Worm (Caenorhabditis elegans) whole organism, L4/young adult: ENCODE measurements around the gene sru-8.

Experiments
- dao-5 ChIP-seq: sonication (generic microtip); optimal IDR thresholded peaks from 2 replicates; lab custom pipeline; 2016; ENCODE audit warnings: missing genotype, missing genetic modification characterization, moderate library complexity, missing compliant biosample characterization
- him-1 ChIP-seq: sonication (generic microtip); optimal IDR thresholded peaks from 2 replicates; lab custom pipeline; 2016; ENCODE audit warnings: missing genotype, missing genetic modification reagents, missing genetic modification characterization, missing compliant biosample characterization

DNA sequence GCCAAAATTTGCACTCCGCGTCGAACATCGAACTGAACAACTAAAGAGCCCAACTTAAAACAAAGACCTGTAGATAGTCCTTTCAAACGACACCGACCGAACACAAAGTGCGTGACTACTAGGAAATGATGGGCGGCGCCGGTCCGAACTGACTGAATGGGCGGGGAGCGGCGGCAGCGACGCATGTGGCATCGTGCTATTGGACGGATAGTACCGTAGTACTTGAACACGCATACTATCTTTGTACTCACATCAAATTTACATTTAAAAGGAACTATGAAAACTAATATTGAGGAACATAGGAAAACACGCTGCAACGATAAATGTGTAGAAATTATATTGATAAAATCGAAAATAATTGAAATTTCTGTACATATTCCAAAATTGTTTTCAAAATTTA, 16.7 kb downstream of the sru-8 start:
- TF ChIP-seq him-1 (tag; lab: Kevin White, UChicago), result no peak
- no peak for TF ChIP-seq dao-5 (tag; lab: Kevin White, UChicago)
